Worm (Caenorhabditis elegans) whole organism, mixed stage, embryonic: ENCODE measurements around the gene glb-32.

Source experiments
- blmp-1 ChIP-seq: fragments of 150-350 bp; optimal IDR thresholded peaks from 2 replicates; lab custom pipeline; 2014; ENCODE audit warnings: missing biosample characterization, missing genetic modification characterization
- drap-1 ChIP-seq: fragments of 200-800 bp; sonication (Bioruptor generic); optimal IDR thresholded peaks from 3 replicates; lab custom pipeline; 2018; ENCODE audit warnings: mild to moderate bottlenecking, missing genetic modification characterization, missing compliant biosample characterization
- elt-1 ChIP-seq: sonication (generic microtip); optimal IDR thresholded peaks from 2 replicates; lab custom pipeline; 2017; ENCODE audit warnings: missing genetic modification characterization, mild to moderate bottlenecking, missing compliant biosample characterization, antibody characterized with exemption, moderate library complexity, borderline replicate concordance; ENCODE audit not compliant: insufficient read depth
- elt-3 ChIP-seq: fragments of 150-350 bp; optimal IDR thresholded peaks from 2 replicates; lab custom pipeline; 2014; ENCODE audit warnings: missing biosample characterization, missing genetic modification characterization
- ham-2 ChIP-seq: fragments of 200-800 bp; sonication (Bioruptor generic); optimal IDR thresholded peaks from 2 replicates; lab custom pipeline; 2018; ENCODE audit warnings: mild to moderate bottlenecking, missing genetic modification characterization, missing compliant biosample characterization
- lin-13 ChIP-seq: fragments of 150-350 bp; optimal IDR thresholded peaks from 2 replicates; lab custom pipeline; 2014; ENCODE audit warnings: missing biosample characterization, missing genetic modification characterization
- mab-5 ChIP-seq: fragments of 150-350 bp; optimal IDR thresholded peaks from 2 replicates; lab custom pipeline; 2014; ENCODE audit warnings: missing biosample characterization, missing genetic modification characterization
- mep-1 ChIP-seq: fragments of 150-350 bp; optimal IDR thresholded peaks from 2 replicates; lab custom pipeline; 2017; ENCODE audit warnings: missing biosample characterization, missing genetic modification reagents, missing genetic modification characterization, inconsistent platforms
- nhr-12 ChIP-seq: fragments of 150-350 bp; optimal IDR thresholded peaks from 2 replicates; lab custom pipeline; 2014; ENCODE audit warnings: missing biosample characterization, missing genetic modification characterization
- nhr-28 ChIP-seq: fragments of 150-350 bp; optimal IDR thresholded peaks from 2 replicates; lab custom pipeline; 2014; ENCODE audit warnings: missing biosample characterization, missing genetic modification characterization
- pha-4 ChIP-seq: fragments of 150-350 bp; optimal IDR thresholded peaks from 2 replicates; lab custom pipeline; 2018; ENCODE audit warnings: missing biosample characterization, missing genetic modification reagents, missing genetic modification characterization
- snpc-4 ChIP-seq: fragments of 150-350 bp; optimal IDR thresholded peaks from 2 replicates; lab custom pipeline; 2014; ENCODE audit warnings: missing biosample characterization, missing genetic modification characterization
- unc-39 ChIP-seq: fragments of 150-350 bp; optimal IDR thresholded peaks from 2 replicates; lab custom pipeline; 2014; ENCODE audit warnings: missing biosample characterization, missing genetic modification characterization
- unc-62 ChIP-seq: fragments of 150-350 bp; optimal IDR thresholded peaks from 2 replicates; lab custom pipeline; 2014; ENCODE audit warnings: missing biosample characterization, missing genetic modification reagents, missing genetic modification characterization

ce11 chrV:5119679-5120078 is 30.3 kb upstream of the glb-32 start, which contains the start of gene sid-1:
- TF ChIP-seq mep-1 (tag; lab: Kevin White, UChicago) (no peak), pha-4 (tag; lab: Kevin White, UChicago) (no peak), nhr-28 (tag; lab: Kevin White, UChicago) (no peak), elt-3 (no peak), snpc-4 (tag; lab: Kevin White, UChicago) (no peak), drap-1 (GFP tag; lab: Kevin White, UChicago) (no peak), elt-1 (no peak), lin-13 (tag; lab: Kevin White, UChicago) (no peak), ham-2 (GFP tag; lab: Kevin White, UChicago) (no peak), unc-39 (tag; lab: Kevin White, UChicago) (no peak), unc-62 (GFP tag; lab: Kevin White, UChicago) (no peak), nhr-12 (tag; lab: Kevin White, UChicago) (no peak), blmp-1 (tag; lab: Kevin White, UChicago) (no peak), mab-5 (tag; lab: Kevin White, UChicago) (no peak)
